Worm (Caenorhabditis elegans) whole organism, L4 larva: ENCODE results near the gene T11F9.10.

Experiments used
- aly-2 ChIP-seq: sonication (generic microtip); optimal IDR thresholded peaks from 2 replicates; lab custom pipeline; 2018; ENCODE audit warnings: missing biosample characterization, missing genetic modification characterization
- ceh-44 ChIP-seq: fragments of 200-800 bp; sonication (Bioruptor generic); IDR thresholded peaks from 2 replicates; pipeline ENCODE4 v1.3.6; 2022; ENCODE audit warnings: missing genetic modification reagents, missing genetic modification characterization, missing compliant biosample characterization
- jun-1 ChIP-seq: fragments of 150-350 bp; optimal IDR thresholded peaks from 2 replicates; lab custom pipeline; 2014; ENCODE audit warnings: missing biosample characterization, missing genetic modification reagents, missing genetic modification characterization
- lin-13 ChIP-seq: fragments of 150-350 bp; optimal IDR thresholded peaks from 2 replicates; lab custom pipeline; 2014; ENCODE audit warnings: missing biosample characterization, missing genetic modification reagents, missing genetic modification characterization
- snpc-4 ChIP-seq: fragments of 150-350 bp; optimal IDR thresholded peaks from 2 replicates; lab custom pipeline; 2014; ENCODE audit warnings: missing biosample characterization, missing genetic modification characterization

DNA sequence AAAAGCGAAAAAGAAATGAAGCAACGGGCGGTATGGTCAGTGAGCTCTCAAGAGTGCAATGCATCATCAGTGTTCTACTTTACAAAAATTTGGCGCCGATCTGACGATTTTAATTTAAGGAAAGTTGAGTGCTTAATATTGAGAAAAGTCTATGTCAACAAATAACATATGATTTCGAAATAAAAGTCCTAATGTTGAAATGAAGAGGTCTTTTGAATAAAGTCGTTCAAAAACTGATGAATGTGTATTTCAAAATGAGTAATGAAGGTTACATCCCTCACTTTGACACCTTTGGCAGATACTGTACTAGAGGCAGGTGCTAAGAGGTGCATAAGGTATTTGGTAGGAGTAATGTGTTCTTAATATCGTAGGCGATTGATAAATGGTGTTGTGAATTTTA lies 10.7 kb downstream of the T11F9.10 start:
- TF ChIP-seq aly-2 (no peak), snpc-4 (tag; lab: Kevin White, UChicago) (no peak), lin-13 (no peak), ceh-44 (no peak), jun-1 (tag; lab: Kevin White, UChicago) (no peak)
